Worm (Caenorhabditis elegans) whole organism, late embryonic: ENCODE results near the gene pygl-1.
"Not testable (repeated sequence)": the region's sequence is repeated elsewhere in the genome, so short reads cannot be mapped to it uniquely, and the experiment has no call there.

ENCODE experiments used
- C08G9.2 ChIP-seq: sonication (generic microtip); optimal IDR thresholded peaks from 2 replicates; lab custom pipeline; 2016; ENCODE audit warnings: mild to moderate bottlenecking, missing genetic modification characterization, moderate library complexity, missing compliant biosample characterization
- F13H6.1 ChIP-seq: sonication (generic microtip); optimal IDR thresholded peaks from 2 replicates; lab custom pipeline; 2016; ENCODE audit warnings: missing genetic modification characterization, missing compliant biosample characterization
- T23F11.4 ChIP-seq: fragments of 200-800 bp; sonication (Bioruptor generic); optimal IDR thresholded peaks from 2 replicates; lab custom pipeline; 2018; ENCODE audit warnings: mild to moderate bottlenecking, missing genetic modification characterization, missing compliant biosample characterization
- Y22D7AL.16 ChIP-seq: sonication (generic microtip); optimal IDR thresholded peaks from 2 replicates; lab custom pipeline; 2016; ENCODE audit warnings: missing genetic modification characterization, missing compliant biosample characterization
- ahr-1 ChIP-seq: sonication (generic microtip); optimal IDR thresholded peaks from 2 replicates; lab custom pipeline; 2016; ENCODE audit warnings: missing genetic modification characterization, missing compliant biosample characterization
- ama-1 ChIP-seq: fragments of 150-350 bp; optimal IDR thresholded peaks from 2 replicates; lab custom pipeline; 2014
- ceh-18 ChIP-seq: sonication (generic microtip); optimal IDR thresholded peaks from 2 replicates; lab custom pipeline; 2016; ENCODE audit warnings: missing genetic modification characterization, missing compliant biosample characterization
- ceh-2 ChIP-seq: sonication (generic microtip); optimal IDR thresholded peaks from 2 replicates; lab custom pipeline; 2016; ENCODE audit warnings: missing genotype, missing genetic modification characterization, missing compliant biosample characterization
- ceh-22 ChIP-seq: sonication (generic microtip); optimal IDR thresholded peaks from 2 replicates; lab custom pipeline; 2017; ENCODE audit warnings: missing biosample characterization, missing genetic modification characterization
- ceh-31 ChIP-seq: sonication (generic microtip); optimal IDR thresholded peaks from 2 replicates; lab custom pipeline; 2016; ENCODE audit warnings: missing genetic modification characterization, missing compliant biosample characterization
- ceh-34 ChIP-seq: sonication (generic microtip); optimal IDR thresholded peaks from 2 replicates; lab custom pipeline; 2016; ENCODE audit warnings: mild to moderate bottlenecking, missing genetic modification characterization, missing compliant biosample characterization
- ceh-45 ChIP-seq: fragments of 200-800 bp; sonication (Bioruptor generic); IDR thresholded peaks from 2 replicates; pipeline ENCODE4 v1.3.6; 2022; ENCODE audit warnings: missing genetic modification reagents, missing genetic modification characterization, missing compliant biosample characterization
- ceh-6 ChIP-seq: fragments of 200-800 bp; sonication (Bioruptor generic); optimal IDR thresholded peaks from 2 replicates; lab custom pipeline; 2018; ENCODE audit warnings: mild to moderate bottlenecking, missing genetic modification characterization, missing compliant biosample characterization
- dve-1 ChIP-seq: sonication (generic microtip); optimal IDR thresholded peaks from 2 replicates; lab custom pipeline; 2017; ENCODE audit warnings: antibody characterized with exemption, mild to moderate bottlenecking, missing genetic modification characterization, missing compliant biosample characterization
- elt-2 ChIP-seq: sonication (generic microtip); optimal IDR thresholded peaks from 2 replicates; lab custom pipeline; 2016; ENCODE audit warnings: missing genetic modification reagents, missing genetic modification characterization, missing compliant biosample characterization
- elt-4 ChIP-seq: sonication (generic microtip); optimal IDR thresholded peaks from 2 replicates; lab custom pipeline; 2016; ENCODE audit warnings: missing genetic modification characterization, missing compliant biosample characterization
- ets-4 ChIP-seq: sonication (generic microtip); optimal IDR thresholded peaks from 2 replicates; lab custom pipeline; 2016; ENCODE audit warnings: missing genetic modification characterization, missing compliant biosample characterization
- fax-1 ChIP-seq: sonication (generic microtip); optimal IDR thresholded peaks from 2 replicates; lab custom pipeline; 2016; ENCODE audit warnings: missing genotype, missing genetic modification characterization, missing compliant biosample characterization
- gmeb-2 ChIP-seq: sonication (generic microtip); optimal IDR thresholded peaks from 2 replicates; lab custom pipeline; 2016; ENCODE audit warnings: missing genetic modification characterization, inconsistent platforms, missing compliant biosample characterization
- hlh-13 ChIP-seq: fragments of 200-800 bp; sonication (Bioruptor generic); optimal IDR thresholded peaks from 2 replicates; lab custom pipeline; 2018; ENCODE audit warnings: mild to moderate bottlenecking, missing genetic modification characterization, missing compliant biosample characterization
- hlh-6 ChIP-seq: sonication (generic microtip); optimal IDR thresholded peaks from 2 replicates; lab custom pipeline; 2016; ENCODE audit warnings: missing genotype, missing genetic modification characterization, missing compliant biosample characterization
- hlh-8 ChIP-seq: sonication (generic microtip); optimal IDR thresholded peaks from 2 replicates; lab custom pipeline; 2016; ENCODE audit warnings: missing genotype, missing genetic modification characterization, missing compliant biosample characterization
- lim-6 ChIP-seq: sonication (generic microtip); optimal IDR thresholded peaks from 2 replicates; lab custom pipeline; 2016; ENCODE audit warnings: missing genetic modification characterization, missing compliant biosample characterization
- lin-11 ChIP-seq: fragments of 200-800 bp; sonication (Bioruptor generic); optimal IDR thresholded peaks from 2 replicates; lab custom pipeline; 2018; ENCODE audit warnings: mild to moderate bottlenecking, missing genetic modification characterization, missing compliant biosample characterization
- madf-2 ChIP-seq: sonication (generic microtip); optimal IDR thresholded peaks from 2 replicates; lab custom pipeline; 2017; ENCODE audit warnings: missing genetic modification characterization, missing compliant biosample characterization
- nfya-1 ChIP-seq: sonication (generic microtip); optimal IDR thresholded peaks from 2 replicates; lab custom pipeline; 2017; ENCODE audit warnings: missing genetic modification characterization, mild to moderate bottlenecking, missing compliant biosample characterization, antibody characterized with exemption, moderate library complexity
- nhr-11 ChIP-seq: fragments of 150-350 bp; optimal IDR thresholded peaks from 2 replicates; lab custom pipeline; 2014; ENCODE audit warnings: missing biosample characterization, missing genetic modification characterization
- pag-3 ChIP-seq: sonication (generic microtip); optimal IDR thresholded peaks from 2 replicates; lab custom pipeline; 2016; ENCODE audit warnings: missing compliant biosample characterization, missing genetic modification characterization, borderline replicate concordance
- pha-2 ChIP-seq: sonication (generic microtip); optimal IDR thresholded peaks from 2 replicates; lab custom pipeline; 2017; ENCODE audit warnings: mild to moderate bottlenecking, missing genetic modification characterization, missing compliant biosample characterization
- pros-1 ChIP-seq: fragments of 150-350 bp; optimal IDR thresholded peaks from 2 replicates; lab custom pipeline; 2014; ENCODE audit warnings: missing biosample characterization, missing genetic modification reagents, missing genetic modification characterization
- ref-2 ChIP-seq: sonication (generic microtip); optimal IDR thresholded peaks from 2 replicates; lab custom pipeline; 2016; ENCODE audit warnings: missing genetic modification characterization, missing compliant biosample characterization
- sdc-2 ChIP-seq: sonication (generic microtip); optimal IDR thresholded peaks from 2 replicates; lab custom pipeline; 2016; ENCODE audit warnings: missing genotype, missing genetic modification characterization, missing compliant biosample characterization
- syd-9 ChIP-seq: sonication (generic microtip); optimal IDR thresholded peaks from 2 replicates; lab custom pipeline; 2016; ENCODE audit warnings: mild to moderate bottlenecking, missing genetic modification characterization, moderate library complexity, missing compliant biosample characterization
- ttx-3 ChIP-seq: sonication (generic microtip); optimal IDR thresholded peaks from 2 replicates; lab custom pipeline; 2016; ENCODE audit warnings: missing genetic modification reagents, missing genetic modification characterization, missing compliant biosample characterization
- unc-3 ChIP-seq, 2 experiments: fragments of 200-800 bp in 1 of 2; sonication (Bioruptor generic) in 1 of 2; sonication (generic microtip) in 1 of 2; conservative IDR thresholded peaks in 1 of 2; optimal IDR thresholded peaks in 1 of 2; 2 replicates each; pipeline versions ENCODE4 v1.3.6 to Lab custom; 2016 to 2022; ENCODE audit warnings: missing compliant biosample characterization in 2 of 2, missing genetic modification characterization in 2 of 2, missing genetic modification reagents in 1 of 2
- unc-42 ChIP-seq: sonication (generic microtip); optimal IDR thresholded peaks from 2 replicates; lab custom pipeline; 2016; ENCODE audit warnings: missing genotype, missing genetic modification characterization, missing compliant biosample characterization
- unc-55 ChIP-seq: sonication (generic microtip); optimal IDR thresholded peaks from 2 replicates; lab custom pipeline; 2017; ENCODE audit warnings: missing biosample characterization, missing genetic modification reagents, missing genetic modification characterization
- ztf-16 ChIP-seq: sonication (generic microtip); optimal IDR thresholded peaks from 2 replicates; lab custom pipeline; 2017; ENCODE audit warnings: missing genetic modification characterization, missing compliant biosample characterization

The pygl-1 gene

ce11 chrV:3562824-3563223 lies 16.0 kb upstream of the pygl-1 start, which contains the start of gene T24A6.16:
Gene T24A6.16 (minus strand): TSS chrV:3562924.
- TF ChIP-seq ceh-34, ref-2, ets-4 (tag; lab: Kevin White, UChicago): not testable (repeated sequence)

- not testable (repeated sequence) for TF ChIP-seq ztf-16 (tag; lab: Kevin White, UChicago); syd-9 (tag; lab: Kevin White, UChicago); ttx-3
Measured at ce11 chrV:3564335-3564734, 14.5 kb upstream of the pygl-1 start, which contains the start of gene T24A6.17. Gene T24A6.17 (minus strand): TSS chrV:3564435.

- not testable (repeated sequence) for TF ChIP-seq gmeb-2; ceh-31 (tag; lab: Kevin White, UChicago); madf-2 (tag; lab: Kevin White, UChicago)
Measured at ce11 chrV:3570695-3571094, 8.1 kb upstream of the pygl-1 start, which contains the start of gene F40C5.2. Gene F40C5.2 (plus strand): TSS chrV:3570995.

- not testable (repeated sequence) for TF ChIP-seq dve-1 (tag; lab: Kevin White, UChicago); F13H6.1 (tag; lab: Kevin White, UChicago); T23F11.4 (GFP tag; lab: Kevin White, UChicago)
Measured at ce11 chrV:3572408-3572807, 6.4 kb upstream of the pygl-1 start, which contains the start of gene F40C5.1. Gene F40C5.1 (plus strand): TSS chrV:3572708.

ce11 chrV:3575759-3576158 lies 3.1 kb upstream of the pygl-1 start, which contains the start of gene grl-27:
Gene grl-27 (minus strand): TSS chrV:3575859.
- no peak for TF ChIP-seq ceh-31 (tag; lab: Kevin White, UChicago)
- no peak for TF ChIP-seq ahr-1 (tag; lab: Kevin White, UChicago)
- no peak for TF ChIP-seq C08G9.2
- TF ChIP-seq ets-4 (tag; lab: Kevin White, UChicago): no peak

ce11 chrV:3579248-3579647 lies 425 bp downstream of the pygl-1 start:
- no peak for TF ChIP-seq ceh-6 (GFP tag; lab: Kevin White, UChicago)
- TF ChIP-seq hlh-8 (tag; lab: Kevin White, UChicago): no peak
- TF ChIP-seq ref-2 (tag; lab: Kevin White, UChicago): no peak
- TF ChIP-seq fax-1 (tag; lab: Kevin White, UChicago): no peak
- no peak for TF ChIP-seq hlh-13 (GFP tag; lab: Kevin White, UChicago)
- no peak for TF ChIP-seq sdc-2 (tag; lab: Kevin White, UChicago)
- no peak for TF ChIP-seq pag-3 (tag; lab: Kevin White, UChicago)
- TF ChIP-seq ceh-45 (GFP tag; lab: Robert Waterston, UW): no peak
- TF ChIP-seq unc-42 (tag; lab: Kevin White, UChicago): no peak
- TF ChIP-seq elt-4: no peak
- TF ChIP-seq ceh-18: no peak
- no peak for TF ChIP-seq Y22D7AL.16
- no peak for TF ChIP-seq pha-2 (tag; lab: Kevin White, UChicago)

- TF ChIP-seq elt-4: no peak
- no peak for TF ChIP-seq lin-11
- no peak for TF ChIP-seq lim-6 (tag; lab: Kevin White, UChicago)
- TF ChIP-seq ama-1: no peak
- no peak for TF ChIP-seq unc-3 (GFP tag; conservative IDR thresholded peaks at IDR 0.05; lab: Robert Waterston, UW)
- TF ChIP-seq unc-3 (tag; optimal IDR thresholded peaks at IDR 0.05; lab: Kevin White, UChicago): no peak
- TF ChIP-seq ceh-18: peak; percentile 41
- no peak for TF ChIP-seq nhr-11 (tag; lab: Kevin White, UChicago)
- no peak for TF ChIP-seq pha-2 (tag; lab: Kevin White, UChicago)
- TF ChIP-seq madf-2 (tag; lab: Kevin White, UChicago): no peak
- no peak for TF ChIP-seq ref-2 (tag; lab: Kevin White, UChicago)
- TF ChIP-seq hlh-6 (tag; lab: Kevin White, UChicago): no peak
- TF ChIP-seq ceh-2 (tag; lab: Kevin White, UChicago): no peak
- TF ChIP-seq syd-9 (tag; lab: Kevin White, UChicago): no peak
- TF ChIP-seq nfya-1 (tag; lab: Kevin White, UChicago): peak; percentile 9
- TF ChIP-seq ceh-22 (tag; lab: Kevin White, UChicago): no peak
- no peak for TF ChIP-seq elt-2 (tag; lab: Kevin White, UChicago)
- TF ChIP-seq pros-1 (tag; lab: Kevin White, UChicago): no peak
- peak; percentile 2 for TF ChIP-seq unc-55 (GFP tag; lab: Kevin White, UChicago)
- no peak for TF ChIP-seq fax-1 (tag; lab: Kevin White, UChicago)
Measured at ce11 chrV:3579795-3580194, 972 bp downstream of the pygl-1 start.
